Fruit fly (Drosophila melanogaster) whole organism, embryonic: ENCODE measurements around the gene ND-30.
A peak's percentile ranks its signal among the peaks of the same experiment; 100 is the strongest.

ENCODE experiments used
- Atf3 ChIP-seq: fragments of 200-800 bp; sonication (Bioruptor generic); optimal IDR thresholded peaks from 3 replicates; lab custom pipeline; 2016; ENCODE audit warnings: missing biosample characterization, missing genetic modification characterization
- BEAF-32 ChIP-seq: fragments of 200-800 bp; sonication (Bioruptor generic); optimal IDR thresholded peaks from 3 replicates; lab custom pipeline; 2017; ENCODE audit warnings: missing biosample characterization, missing genetic modification characterization, mild to moderate bottlenecking, moderate library complexity, missing genetic modification reagents
- CG11085 ChIP-seq: fragments of 200-800 bp; sonication (Bioruptor generic); IDR thresholded peaks from 2 replicates; pipeline ENCODE4 v1.3.6; 2022; ENCODE audit warnings: missing biosample characterization, missing genetic modification characterization
- CG11093 ChIP-seq: fragments of 200-800 bp; sonication (Bioruptor generic); IDR thresholded peaks from 3 replicates; pipeline ENCODE4 v1.3.6; 2022; ENCODE audit warnings: missing biosample characterization, missing genetic modification characterization
- CG11247 ChIP-seq: fragments of 200-800 bp; sonication (Bioruptor generic); IDR thresholded peaks from 2 replicates; pipeline ENCODE4 v1.3.6; 2022; ENCODE audit warnings: missing biosample characterization, missing genetic modification characterization
- CG11398 ChIP-seq: fragments of 200-800 bp; sonication (Bioruptor generic); optimal IDR thresholded peaks from 2 replicates; lab custom pipeline; 2016; ENCODE audit warnings: missing biosample characterization, missing genetic modification characterization
- CG12769 ChIP-seq: fragments of 200-800 bp; sonication (Bioruptor generic); optimal IDR thresholded peaks from 2 replicates; lab custom pipeline; 2019; ENCODE audit warnings: missing biosample characterization, mild to moderate bottlenecking, missing genetic modification characterization, moderate library complexity
- CG13123 ChIP-seq: fragments of 200-800 bp; sonication (Bioruptor generic); optimal IDR thresholded peaks from 2 replicates; lab custom pipeline; 2016; ENCODE audit warnings: missing biosample characterization, missing genetic modification characterization
- CG14860 ChIP-seq: fragments of 200-800 bp; sonication (Bioruptor generic); IDR thresholded peaks from 3 replicates; pipeline ENCODE4 v1.3.6; 2022; ENCODE audit warnings: missing biosample characterization, missing genetic modification characterization; ENCODE audit not compliant: partially characterized antibody
- CG15269 ChIP-seq: fragments of 200-800 bp; sonication (Bioruptor generic); optimal IDR thresholded peaks from 2 replicates; lab custom pipeline; 2018; ENCODE audit warnings: missing biosample characterization, mild to moderate bottlenecking, missing genetic modification characterization, moderate library complexity
- CG1602 ChIP-seq: fragments of 200-800 bp; sonication (Bioruptor generic); optimal IDR thresholded peaks from 3 replicates; lab custom pipeline; 2016; ENCODE audit warnings: missing biosample characterization, missing genetic modification characterization
- CG17385 ChIP-seq: fragments of 200-800 bp; sonication (Bioruptor generic); optimal IDR thresholded peaks from 3 replicates; lab custom pipeline; 2018; ENCODE audit warnings: missing biosample characterization, mild to moderate bottlenecking, missing genetic modification characterization
- CG1832 ChIP-seq: fragments of 200-800 bp; sonication (Bioruptor generic); optimal IDR thresholded peaks from 2 replicates; lab custom pipeline; 2017; ENCODE audit warnings: missing biosample characterization, mild to moderate bottlenecking, missing genetic modification characterization, inconsistent platforms
- CG2129 ChIP-seq: fragments of 200-800 bp; sonication (Bioruptor generic); IDR thresholded peaks from 2 replicates; pipeline ENCODE4 v1.3.6; 2022; ENCODE audit warnings: missing biosample characterization, missing genetic modification characterization; ENCODE audit not compliant: partially characterized antibody
- CG31365 ChIP-seq: fragments of 200-800 bp; sonication (Bioruptor generic); optimal IDR thresholded peaks from 2 replicates; lab custom pipeline; 2018; ENCODE audit warnings: missing biosample characterization, mild to moderate bottlenecking, missing genetic modification characterization
- CG34376 ChIP-seq: fragments of 200-800 bp; sonication (Bioruptor generic); optimal IDR thresholded peaks from 2 replicates; lab custom pipeline; 2018; ENCODE audit warnings: missing biosample characterization, mild to moderate bottlenecking, missing genetic modification characterization
- CG3726 ChIP-seq: fragments of 200-800 bp; sonication (Bioruptor generic); IDR thresholded peaks from 3 replicates; pipeline ENCODE4, ENCODE4 v1.3.6; 2022; ENCODE audit warnings: missing biosample characterization, missing genetic modification characterization
- CG6813 ChIP-seq: fragments of 200-800 bp; sonication (Bioruptor generic); optimal IDR thresholded peaks from 2 replicates; lab custom pipeline; 2017; ENCODE audit warnings: missing biosample characterization, missing genetic modification characterization, mild to moderate bottlenecking, moderate library complexity, missing genetic modification reagents
- CG8944 ChIP-seq: fragments of 200-800 bp; sonication (Bioruptor generic); optimal IDR thresholded peaks from 3 replicates; lab custom pipeline; 2016; ENCODE audit warnings: missing biosample characterization, missing genetic modification characterization
- CoRest ChIP-seq: fragments of 200-800 bp; sonication (Bioruptor generic); optimal IDR thresholded peaks from 3 replicates; lab custom pipeline; 2018; ENCODE audit warnings: missing biosample characterization, mild to moderate bottlenecking, missing genetic modification characterization, moderate library complexity
- Dll ChIP-seq: fragments of 200-800 bp; sonication (Bioruptor generic); IDR thresholded peaks from 4 replicates; pipeline ENCODE4 v1.3.6; 2022; ENCODE audit warnings: missing biosample characterization, missing genetic modification characterization; ENCODE audit not compliant: partially characterized antibody
- Dp ChIP-seq: fragments of 200-800 bp; sonication (Bioruptor generic); optimal IDR thresholded peaks from 2 replicates; lab custom pipeline; 2018; ENCODE audit warnings: missing biosample characterization, mild to moderate bottlenecking, missing genetic modification characterization, moderate library complexity
- Ets97D ChIP-seq: fragments of 200-800 bp; sonication (Bioruptor generic); optimal IDR thresholded peaks from 3 replicates; lab custom pipeline; 2016; ENCODE audit warnings: missing biosample characterization, missing genetic modification characterization
- HmgZ ChIP-seq: fragments of 200-800 bp; sonication (Bioruptor generic); optimal IDR thresholded peaks from 2 replicates; lab custom pipeline; 2018; ENCODE audit warnings: missing biosample characterization, mild to moderate bottlenecking, missing genetic modification characterization
- Lhr ChIP-seq: fragments of 200-800 bp; sonication (Bioruptor generic); optimal IDR thresholded peaks from 3 replicates; lab custom pipeline; 2017; ENCODE audit warnings: mild to moderate bottlenecking, missing biosample characterization, missing genetic modification reagents, missing genetic modification characterization
- Optix ChIP-seq: fragments of 200-800 bp; sonication (Bioruptor generic); IDR thresholded peaks from 3 replicates; pipeline ENCODE4 v1.3.6; 2022; ENCODE audit warnings: missing biosample characterization, missing genetic modification characterization
- Ravus ChIP-seq: fragments of 200-800 bp; sonication (Bioruptor generic); IDR thresholded peaks from 2 replicates; pipeline ENCODE4 v1.3.6; 2022; ENCODE audit warnings: missing biosample characterization, missing genetic modification characterization
- Sox100B ChIP-seq: fragments of 200-800 bp; sonication (Bioruptor generic); optimal IDR thresholded peaks from 3 replicates; lab custom pipeline; 2018; ENCODE audit warnings: missing biosample characterization, mild to moderate bottlenecking, missing genetic modification characterization
- Sry-β ChIP-seq: fragments of 200-800 bp; sonication (Bioruptor generic); optimal IDR thresholded peaks from 2 replicates; lab custom pipeline; 2018; ENCODE audit warnings: missing biosample characterization, mild to moderate bottlenecking, missing genetic modification characterization, moderate library complexity
- Sry-δ ChIP-seq: fragments of 200-800 bp; sonication (Bioruptor generic); optimal IDR thresholded peaks from 2 replicates; lab custom pipeline; 2016; ENCODE audit warnings: missing biosample characterization, missing genetic modification characterization
- YL-1 ChIP-seq: fragments of 200-800 bp; sonication (Bioruptor generic); optimal IDR thresholded peaks from 3 replicates; lab custom pipeline; 2017; ENCODE audit warnings: missing biosample characterization, mild to moderate bottlenecking, missing genetic modification characterization
- bcd ChIP-seq: fragments of 200-800 bp; sonication (Bioruptor generic); optimal IDR thresholded peaks from 2 replicates; lab custom pipeline; 2017; ENCODE audit warnings: missing biosample characterization, mild to moderate bottlenecking, missing genetic modification characterization
- btn ChIP-seq: fragments of 200-800 bp; sonication (Bioruptor generic); optimal IDR thresholded peaks from 2 replicates; lab custom pipeline; 2016; ENCODE audit warnings: missing biosample characterization, missing genetic modification characterization
- chif ChIP-seq, 2 experiments: fragments of 200-800 bp; sonication (Bioruptor generic); optimal IDR thresholded peaks; 3 replicates each; lab custom pipeline; 2016; ENCODE audit warnings: missing biosample characterization in 2 of 2, missing genetic modification characterization in 2 of 2
- ci ChIP-seq: fragments of 200-800 bp; sonication (Bioruptor generic); IDR thresholded peaks from 3 replicates; pipeline ENCODE4 v1.3.6; 2022; ENCODE audit warnings: missing biosample characterization, missing genetic modification characterization
- da ChIP-seq: fragments of 200-800 bp; sonication (Bioruptor generic); optimal IDR thresholded peaks from 2 replicates; lab custom pipeline; 2016; ENCODE audit warnings: missing biosample characterization, missing genetic modification characterization
- dati ChIP-seq: fragments of 200-800 bp; sonication (Bioruptor generic); IDR thresholded peaks from 2 replicates; pipeline ENCODE4 v1.3.6; 2022; ENCODE audit warnings: missing biosample characterization, missing genetic modification characterization
- dmrt99B ChIP-seq: fragments of 200-800 bp; sonication (Bioruptor generic); optimal IDR thresholded peaks from 2 replicates; lab custom pipeline; 2018; ENCODE audit warnings: missing biosample characterization, mild to moderate bottlenecking, missing genetic modification characterization, moderate library complexity
- esg ChIP-seq: fragments of 200-800 bp; sonication (Bioruptor generic); conservative IDR thresholded peaks from 2 replicates; pipeline ENCODE4 v1.3.6; 2022; ENCODE audit warnings: missing biosample characterization, missing genetic modification characterization
- ftz-f1 ChIP-seq: fragments of 200-800 bp; sonication (Bioruptor generic); optimal IDR thresholded peaks from 2 replicates; lab custom pipeline; 2016; ENCODE audit warnings: missing biosample characterization, missing genetic modification characterization
- fu2 ChIP-seq: fragments of 200-800 bp; sonication (Bioruptor generic); optimal IDR thresholded peaks from 2 replicates; lab custom pipeline; 2016; ENCODE audit warnings: missing biosample characterization, missing genetic modification characterization
- hb ChIP-seq: fragments of 200-800 bp; sonication (Bioruptor generic); IDR thresholded peaks from 3 replicates; pipeline ENCODE4 v1.3.6; 2022; ENCODE audit warnings: missing biosample characterization, missing genetic modification characterization; ENCODE audit not compliant: partially characterized antibody
- maf-S ChIP-seq: fragments of 200-800 bp; sonication (Bioruptor generic); optimal IDR thresholded peaks from 2 replicates; lab custom pipeline; 2016; ENCODE audit warnings: missing biosample characterization, missing genetic modification characterization
- odd ChIP-seq: fragments of 200-800 bp; sonication (Bioruptor generic); optimal IDR thresholded peaks from 2 replicates; lab custom pipeline; 2017; ENCODE audit warnings: missing biosample characterization, mild to moderate bottlenecking, missing genetic modification characterization
- sens ChIP-seq: fragments of 200-800 bp; sonication (Bioruptor generic); peaks from one replicate; lab custom pipeline; 2016; ENCODE audit warnings: missing biosample characterization, missing genetic modification characterization
- sima ChIP-seq: fragments of 200-800 bp; sonication (Bioruptor generic); optimal IDR thresholded peaks from 2 replicates; lab custom pipeline; 2016; ENCODE audit warnings: missing biosample characterization, missing genetic modification characterization
- trem ChIP-seq: fragments of 200-800 bp; optimal IDR thresholded peaks from 3 replicates; lab custom pipeline; 2019; ENCODE audit warnings: missing biosample characterization, mild to moderate bottlenecking, missing genetic modification characterization, moderate library complexity
- zfh2 ChIP-seq: fragments of 200-800 bp; sonication (Bioruptor generic); optimal IDR thresholded peaks from 2 replicates; lab custom pipeline; 2016; ENCODE audit warnings: missing biosample characterization, missing genetic modification characterization

Gene ND-30

DNA sequence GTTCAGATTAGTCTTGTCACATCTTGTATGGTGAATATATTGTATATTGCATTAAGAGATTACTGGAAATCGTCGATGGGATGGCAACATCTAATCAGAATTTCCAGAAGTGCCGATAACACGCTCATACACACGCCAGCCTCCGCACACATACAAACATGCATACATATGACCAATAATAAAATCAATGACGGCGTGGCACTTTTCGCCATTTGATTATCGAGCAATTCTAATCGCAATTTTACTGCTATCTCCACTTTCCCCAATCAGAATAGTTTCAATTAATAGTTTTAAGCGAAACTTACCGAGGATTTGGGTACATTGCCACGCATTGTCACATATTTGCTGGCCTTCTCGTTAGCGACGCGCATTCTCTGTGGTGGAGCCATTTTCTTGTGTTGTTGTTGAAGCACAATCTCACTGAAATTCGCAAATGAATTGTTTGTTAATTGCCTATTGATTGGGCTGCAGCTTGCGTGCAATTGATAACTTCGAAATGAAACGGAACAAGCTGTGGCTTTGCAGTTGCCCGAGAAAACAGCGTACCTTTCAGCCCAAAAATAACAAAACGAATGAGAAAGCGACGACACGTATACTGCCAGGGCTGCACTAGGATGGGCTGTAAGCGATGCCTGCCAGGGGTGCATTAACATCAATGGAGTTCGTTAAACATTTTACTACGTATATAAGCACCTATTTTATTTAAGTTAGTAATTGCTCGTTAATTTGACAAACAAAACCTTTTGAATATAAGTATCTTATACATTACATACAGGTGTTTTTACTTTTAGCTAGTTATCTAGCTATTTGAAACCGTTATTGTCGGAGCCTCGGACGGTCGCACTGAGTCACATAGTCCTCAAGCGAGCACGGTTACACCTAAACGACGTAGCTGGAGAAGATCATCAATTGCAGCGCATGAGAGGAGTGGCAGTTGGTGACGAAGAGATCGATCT, 39.3 kb upstream of the ND-30 start, which contains the start of the genes CG32276 and gry (continued):
- peak; percentile 91 for TF ChIP-seq trem
- peak; percentile 93 for TF ChIP-seq HmgZ (tag; lab: Kevin White, UChicago)
- TF ChIP-seq CG14860 (GFP tag; lab: Robert Waterston, UW), result no peak
- TF ChIP-seq Atf3 (GFP tag; lab: Kevin White, UChicago), result peak; percentile 63
- TF ChIP-seq Dp (GFP tag; lab: Kevin White, UChicago), result peak; percentile 22
- TF ChIP-seq sens, result peak; percentile 94
- peak; percentile 85 for TF ChIP-seq zfh2
- no peak for TF ChIP-seq Sox100B (GFP tag; lab: Kevin White, UChicago)
- no peak for TF ChIP-seq sima
- peak; percentile 75 for TF ChIP-seq CG34376 (GFP tag; lab: Kevin White, UChicago)
- TF ChIP-seq bcd (GFP tag; lab: Kevin White, UChicago), result peak; percentile 73
- TF ChIP-seq CG3726 (GFP tag; lab: Robert Waterston, UW), result 0 out of 3 replicates have a peak, but pooled peaks have one; percentile 55
- peak; percentile 64 for TF ChIP-seq CG17385 (GFP tag; lab: Kevin White, UChicago)
- TF ChIP-seq CG12769 (tag; lab: Kevin White, UChicago), result no peak
- peak; percentile 83 for TF ChIP-seq ftz-f1 (GFP tag; lab: Kevin White, UChicago)
- TF ChIP-seq fu2, result peak; percentile 76
- TF ChIP-seq Ravus (GFP tag; lab: Robert Waterston, UW), result no peak
- no peak for TF ChIP-seq dmrt99B (tag; lab: Kevin White, UChicago)
- peak; percentile 78 for TF ChIP-seq CoRest
- peak; percentile 82 for TF ChIP-seq CG8944 (GFP tag; lab: Kevin White, UChicago)
- TF ChIP-seq CG1602 (GFP tag; lab: Kevin White, UChicago), result peak; percentile 66
- TF ChIP-seq CG31365 (tag; lab: Kevin White, UChicago), result no peak
- no peak for TF ChIP-seq hb
- peak; percentile 43; the same call in 1 of the 4 replicates for TF ChIP-seq Dll (GFP tag; lab: Robert Waterston, UW)
- TF ChIP-seq CG11247 (GFP tag; lab: Robert Waterston, UW), result peak; percentile 54
- peak; percentile 93 for TF ChIP-seq YL-1 (GFP tag; lab: Kevin White, UChicago)
- peak; percentile 58 for TF ChIP-seq btn
- TF ChIP-seq maf-S (GFP tag; lab: Kevin White, UChicago), result peak; percentile 82
- TF ChIP-seq CG15269, result no peak
- peak; percentile 65 for TF ChIP-seq esg (GFP tag; lab: Robert Waterston, UW)
- peak; percentile 66; the same call in 2 of the 3 replicates for TF ChIP-seq ci (GFP tag; lab: Robert Waterston, UW)
- no peak for TF ChIP-seq CG6813 (GFP tag; lab: Kevin White, UChicago)
- peak; percentile 54 to 71 for TF ChIP-seq chif (GFP tag; optimal IDR thresholded peaks at IDR 0.05; lab: Kevin White, UChicago)
- peak; percentile 67 for TF ChIP-seq BEAF-32 (GFP tag; lab: Kevin White, UChicago)
- TF ChIP-seq CG11085 (GFP tag; lab: Robert Waterston, UW), result 0 out of 2 replicates have a peak, but pooled peaks have one; percentile 27
- peak; percentile 43 for TF ChIP-seq da (GFP tag; lab: Kevin White, UChicago)
- peak; percentile 60; the same call in 2 of the 3 replicates for TF ChIP-seq Optix (GFP tag; lab: Robert Waterston, UW)
- peak; percentile 54 for TF ChIP-seq CG13123 (GFP tag; lab: Kevin White, UChicago)
- TF ChIP-seq Sry-δ, result peak; percentile 77
- TF ChIP-seq Lhr (GFP tag; lab: Kevin White, UChicago), result peak; percentile 75
- TF ChIP-seq Sry-β (GFP tag; lab: Kevin White, UChicago), result peak; percentile 87
- no peak for TF ChIP-seq CG1832 (GFP tag; lab: Kevin White, UChicago)
- TF ChIP-seq odd (GFP tag; lab: Kevin White, UChicago), result no peak
- peak; percentile 90 for TF ChIP-seq Ets97D (GFP tag; lab: Kevin White, UChicago)
- TF ChIP-seq dati (GFP tag; lab: Robert Waterston, UW), result peak; percentile 48; the same call in 1 of the 2 replicates
- TF ChIP-seq CG11398, result no peak
- peak; percentile 65; the same call in 2 of the 3 replicates for TF ChIP-seq CG11093 (GFP tag; lab: Robert Waterston, UW)
- TF ChIP-seq CG2129 (GFP tag; lab: Robert Waterston, UW), result no peak
